Fruit fly (Drosophila melanogaster) whole organism, pupa: ENCODE measurements around the gene ZIPIC.

ENCODE experiments used
- CG10348 ChIP-seq: fragments of 200-800 bp; sonication (Bioruptor generic); IDR thresholded peaks from 2 replicates; pipeline ENCODE4 v1.3.6; 2022; ENCODE audit warnings: missing biosample characterization, missing genetic modification characterization
- CG12605 ChIP-seq: fragments of 200-800 bp; sonication (Bioruptor generic); IDR thresholded peaks from 2 replicates; pipeline ENCODE4 v1.3.6; 2022; ENCODE audit warnings: missing biosample characterization, missing genetic modification characterization
- CG13204 ChIP-seq: fragments of 200-800 bp; sonication (Bioruptor generic); optimal IDR thresholded peaks from 2 replicates; lab custom pipeline; 2018; ENCODE audit warnings: missing biosample characterization, mild to moderate bottlenecking, missing genetic modification characterization, moderate library complexity
- CG14655 ChIP-seq: fragments of 200-800 bp; sonication (Bioruptor generic); optimal IDR thresholded peaks from 3 replicates; lab custom pipeline; 2017; ENCODE audit warnings: mild to moderate bottlenecking, missing biosample characterization, missing genetic modification reagents, missing genetic modification characterization
- CG17806 ChIP-seq: fragments of 200-800 bp; sonication (Bioruptor generic); optimal IDR thresholded peaks from 2 replicates; lab custom pipeline; 2018; ENCODE audit warnings: missing biosample characterization, mild to moderate bottlenecking, missing genetic modification characterization, moderate library complexity
- CG32121 ChIP-seq: fragments of 200-800 bp; sonication (Bioruptor generic); IDR thresholded peaks from 2 replicates; pipeline ENCODE4 v1.3.6; 2022; ENCODE audit warnings: missing biosample characterization, missing genetic modification characterization
- CG34367 ChIP-seq: fragments of 200-800 bp; sonication (Bioruptor generic); optimal IDR thresholded peaks from 2 replicates; lab custom pipeline; 2018; ENCODE audit warnings: missing biosample characterization, mild to moderate bottlenecking, missing genetic modification characterization
- CG4496 ChIP-seq: fragments of 200-800 bp; sonication (Bioruptor generic); IDR thresholded peaks from 3 replicates; pipeline ENCODE4 v1.3.6; 2022; ENCODE audit warnings: missing biosample characterization, missing genetic modification characterization
- CG8159 ChIP-seq: fragments of 200-800 bp; sonication (Bioruptor generic); optimal IDR thresholded peaks from 3 replicates; lab custom pipeline; 2018; ENCODE audit warnings: missing biosample characterization, mild to moderate bottlenecking, missing genetic modification characterization, moderate library complexity
- CG8301 ChIP-seq: fragments of 200-800 bp; sonication (Bioruptor generic); optimal IDR thresholded peaks from 2 replicates; lab custom pipeline; 2018; ENCODE audit warnings: missing biosample characterization, mild to moderate bottlenecking, missing genetic modification characterization
- CG9948 ChIP-seq: fragments of 200-800 bp; sonication (Bioruptor generic); optimal IDR thresholded peaks from 2 replicates; lab custom pipeline; 2018; ENCODE audit warnings: missing biosample characterization, mild to moderate bottlenecking, missing genetic modification characterization, moderate library complexity
- D1 ChIP-seq: fragments of 200-800 bp; sonication (Bioruptor generic); optimal IDR thresholded peaks from 2 replicates; lab custom pipeline; 2018; ENCODE audit warnings: missing biosample characterization, mild to moderate bottlenecking, missing genetic modification characterization, moderate library complexity
- EcR ChIP-seq: fragments of 200-800 bp; sonication (Bioruptor generic); optimal IDR thresholded peaks from 3 replicates; lab custom pipeline; 2019; ENCODE audit warnings: missing biosample characterization, missing genetic modification characterization, mild to moderate bottlenecking, moderate library complexity, missing genetic modification reagents
- Ets98B ChIP-seq: fragments of 200-800 bp; sonication (Bioruptor generic); IDR thresholded peaks from 2 replicates; pipeline ENCODE4 v1.3.6; 2022; ENCODE audit warnings: missing biosample characterization, missing genetic modification characterization
- Pif1A ChIP-seq: fragments of 200-800 bp; sonication (Bioruptor generic); optimal IDR thresholded peaks from 3 replicates; lab custom pipeline; 2016; ENCODE audit warnings: missing biosample characterization, missing genetic modification characterization
- Pif1B ChIP-seq: fragments of 200-800 bp; sonication (Bioruptor generic); optimal IDR thresholded peaks from 3 replicates; lab custom pipeline; 2016; ENCODE audit warnings: missing biosample characterization, missing genetic modification characterization
- Snoo ChIP-seq: fragments of 200-800 bp; sonication (Bioruptor generic); optimal IDR thresholded peaks from 3 replicates; lab custom pipeline; 2017; ENCODE audit warnings: missing biosample characterization, mild to moderate bottlenecking, missing genetic modification characterization, inconsistent platforms
- fd96Ca ChIP-seq: fragments of 200-800 bp; sonication (Bioruptor generic); IDR thresholded peaks from 3 replicates; pipeline ENCODE4 v1.3.6; 2022; ENCODE audit warnings: missing biosample characterization, missing genetic modification characterization
- gl ChIP-seq: fragments of 200-800 bp; sonication (Bioruptor generic); optimal IDR thresholded peaks from 2 replicates; lab custom pipeline; 2018; ENCODE audit warnings: missing biosample characterization, mild to moderate bottlenecking, missing genetic modification characterization
- rn ChIP-seq: fragments of 200-800 bp; sonication (Bioruptor generic); IDR thresholded peaks from 2 replicates; pipeline ENCODE4 v1.3.6; 2022; ENCODE audit warnings: missing biosample characterization, missing genetic modification characterization

The ZIPIC gene

DNA sequence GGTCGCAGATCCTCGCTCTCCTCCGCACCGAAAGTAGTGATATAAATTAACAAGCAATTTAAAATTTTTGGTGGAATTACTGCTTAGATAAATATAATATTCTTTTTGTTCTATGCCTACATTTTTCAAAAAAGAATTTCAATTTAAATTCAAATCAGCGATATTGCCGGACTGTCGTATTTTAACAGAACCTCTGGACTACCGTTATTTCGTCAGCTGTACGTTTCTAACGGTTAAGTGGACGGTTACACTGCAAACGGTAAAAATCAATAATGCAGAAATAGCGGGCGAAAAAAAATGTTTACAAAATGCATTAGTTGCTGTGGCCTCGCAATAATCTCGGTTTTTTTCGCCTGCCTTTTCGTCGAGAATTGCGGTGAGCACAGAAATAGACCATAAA, 36.4 kb downstream of the ZIPIC start, which contains the start of gene Tace:
Tace (plus strand) TSS at position 245 of the 400 bp plus-strand sequence.
- TF ChIP-seq CG17806 (tag; lab: Kevin White, UChicago) = no peak
- TF ChIP-seq CG14655 (GFP tag; lab: Kevin White, UChicago) = no peak
- no peak for TF ChIP-seq Snoo (tag; lab: Kevin White, UChicago)
- TF ChIP-seq D1 = no peak
- TF ChIP-seq Pif1A = no peak
- TF ChIP-seq CG34367 (tag; lab: Kevin White, UChicago) = no peak
- TF ChIP-seq CG12605 (GFP tag; lab: Robert Waterston, UW) = no peak
- TF ChIP-seq Pif1B (GFP tag; lab: Kevin White, UChicago) = no peak
- no peak for TF ChIP-seq CG10348
- no peak for TF ChIP-seq CG8301
- no peak for TF ChIP-seq CG32121

dm6 chr3R:29999495-29999894, 37.2 kb downstream of the ZIPIC start, which contains the start of gene CG34298:
Gene CG34298 (plus strand): TSS chr3R:29999795.
- TF ChIP-seq D1 (no peak), Ets98B (GFP tag; lab: Robert Waterston, UW) (no peak), EcR (GFP tag; lab: Kevin White, UChicago) (no peak), CG34367 (tag; lab: Kevin White, UChicago) (no peak), CG9948 (no peak), CG8159 (tag; lab: Kevin White, UChicago) (no peak), CG12605 (GFP tag; lab: Robert Waterston, UW) (no peak)

- TF ChIP-seq Snoo (tag; lab: Kevin White, UChicago) (no peak), CG10348 (no peak), Ets98B (GFP tag; lab: Robert Waterston, UW) (peak; percentile 19; the same call in 1 of the 2 replicates)
Observed at dm6 chr3R:29997607-29998236, 38.9 kb downstream of the ZIPIC start, which contains the start of the genes CG15525 and CG11504. Gene CG15525 (minus strand): TSS chr3R:29997676. Gene CG11504 (plus strand): TSS chr3R:29997900.

DNA sequence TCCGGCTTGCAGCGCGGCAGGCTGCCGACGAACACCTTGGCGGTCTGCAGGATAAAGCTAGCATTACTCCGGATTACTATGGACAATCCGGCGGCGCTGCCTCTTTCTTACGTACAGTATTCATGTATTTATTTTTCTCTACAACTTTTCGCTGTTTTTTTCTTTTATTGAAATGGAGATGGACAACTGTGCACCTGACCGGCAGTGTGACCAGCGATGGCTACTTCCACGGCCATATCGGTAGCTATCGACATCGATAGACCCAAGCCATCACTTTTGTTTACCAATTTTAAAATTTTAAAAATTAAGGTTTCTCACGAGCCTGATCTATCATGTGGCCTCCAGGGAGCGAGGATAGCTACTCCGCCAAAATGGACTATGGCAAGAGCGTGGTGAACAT, 41.6 kb downstream of the ZIPIC start, which contains the start of the genes CG7903 and Sas-6:
CG7903 (minus strand) TSS at position 197 of the 400 bp plus-strand sequence.
Sas-6 (plus strand) TSS at position 323 of the 400 bp plus-strand sequence.
- TF ChIP-seq gl (tag; lab: Kevin White, UChicago) = no peak
- peak; percentile 44; the same call in 1 of the 3 replicates for TF ChIP-seq CG4496 (GFP tag; lab: Robert Waterston, UW)
- no peak for TF ChIP-seq CG9948
- TF ChIP-seq CG17806 (tag; lab: Kevin White, UChicago) = no peak
- TF ChIP-seq CG8301 = no peak
- TF ChIP-seq CG14655 (GFP tag; lab: Kevin White, UChicago) = no peak
- TF ChIP-seq rn (GFP tag; lab: Robert Waterston, UW) = no peak
- TF ChIP-seq CG32121 = no peak
- TF ChIP-seq, all 21 proteins: peak for 1

dm6 chr3R:29993134-29993533, 43.5 kb downstream of the ZIPIC start, which contains the start of gene Acph-1:
Gene Acph-1 (minus strand): TSS chr3R:29993411.
- TF ChIP-seq Snoo (tag; lab: Kevin White, UChicago) (no peak), Pif1A (no peak), CG32121 (no peak)

DNA sequence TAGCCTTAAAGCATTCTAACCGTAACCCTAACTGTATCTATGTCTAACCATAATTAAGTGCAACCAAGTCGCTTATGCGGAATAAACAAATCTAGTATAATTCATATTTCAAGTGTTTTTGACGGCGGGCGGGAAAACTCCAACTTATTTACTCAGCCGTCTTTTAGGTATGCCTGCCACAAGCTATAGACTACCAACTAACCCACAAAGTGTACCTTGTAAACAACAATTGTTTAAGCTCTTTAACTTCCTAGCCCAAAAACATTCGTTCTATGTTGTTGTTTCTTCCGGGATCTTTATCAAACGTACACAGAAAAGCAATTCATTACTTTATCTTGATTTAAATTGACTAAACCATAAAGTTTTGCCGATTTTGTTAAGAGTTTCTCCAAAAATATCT, 46.0 kb downstream of the ZIPIC start:
- TF ChIP-seq rn (GFP tag; lab: Robert Waterston, UW) (no peak), CG8159 (tag; lab: Kevin White, UChicago) (no peak), CG17806 (tag; lab: Kevin White, UChicago) (no peak), CG8301 (no peak), gl (tag; lab: Kevin White, UChicago) (no peak), fd96Ca (GFP tag; lab: Robert Waterston, UW) (no peak), CG13204 (GFP tag; lab: Kevin White, UChicago) (no peak), CG12605 (GFP tag; lab: Robert Waterston, UW) (no peak)
